Fruit fly (Drosophila melanogaster) whole organism, wandering third instar larva: ENCODE data around the gene Nepl17.

ENCODE experiments used
- Hr83 ChIP-seq: fragments of 200-300 bp; sonication (Bioruptor generic); optimal IDR thresholded peaks from 2 replicates; lab custom pipeline; 2016; ENCODE audit warnings: missing biosample characterization, mild to moderate bottlenecking, missing genetic modification characterization, moderate library complexity; ENCODE audit not compliant: poor library complexity, severe bottlenecking
- Mio ChIP-seq: sonication (Bioruptor generic); optimal IDR thresholded peaks from 2 replicates; lab custom pipeline; 2016; ENCODE audit warnings: missing biosample characterization, missing genetic modification characterization
- OdsH ChIP-seq: fragments of 200-800 bp; sonication (Bioruptor generic); optimal IDR thresholded peaks from 2 replicates; lab custom pipeline; 2016; ENCODE audit warnings: missing biosample characterization, mild to moderate bottlenecking, missing genetic modification characterization
- Vsx2 ChIP-seq: fragments of 200-300, 225-300 bp; sonication (Bioruptor generic); optimal IDR thresholded peaks from 2 replicates; lab custom pipeline; 2018; ENCODE audit warnings: missing biosample characterization, missing genetic modification characterization; ENCODE audit not compliant: partially characterized antibody
- fru ChIP-seq: fragments of 200-800 bp; sonication (Bioruptor generic); optimal IDR thresholded peaks from 3 replicates; lab custom pipeline; 2016; ENCODE audit warnings: missing biosample characterization, mild to moderate bottlenecking, missing genetic modification characterization
- h ChIP-seq: fragments of 200-800 bp; sonication (Bioruptor generic); optimal IDR thresholded peaks from 3 replicates; lab custom pipeline; 2016; ENCODE audit warnings: missing biosample characterization, mild to moderate bottlenecking, missing genetic modification characterization
- jim ChIP-seq: fragments of 175-275, 200-325 bp; sonication (Bioruptor generic); optimal IDR thresholded peaks from 2 replicates; lab custom pipeline; 2016; ENCODE audit warnings: missing biosample characterization, mild to moderate bottlenecking, missing genetic modification characterization
- pan ChIP-seq: fragments of >200 bp; optimal IDR thresholded peaks from 2 replicates; lab custom pipeline; 2017
- psq ChIP-seq: fragments of 200-800 bp; sonication (Bioruptor generic); optimal IDR thresholded peaks from 3 replicates; lab custom pipeline; 2017; ENCODE audit warnings: missing biosample characterization, mild to moderate bottlenecking, missing genetic modification characterization, moderate library complexity
- sage ChIP-seq: fragments of 200-800 bp; sonication (Bioruptor generic); optimal IDR thresholded peaks from 2 replicates; lab custom pipeline; 2016; ENCODE audit warnings: missing biosample characterization, mild to moderate bottlenecking, missing genetic modification characterization
- sv ChIP-seq: fragments of 200-800 bp; sonication (Bioruptor generic); optimal IDR thresholded peaks from 3 replicates; lab custom pipeline; 2016; ENCODE audit warnings: missing biosample characterization, missing genetic modification characterization

- peak; percentile 4 for TF ChIP-seq fru
- TF ChIP-seq Hr83 (GFP tag; lab: Kevin White, UChicago) = no peak
- no peak for TF ChIP-seq sage (GFP tag; lab: Kevin White, UChicago)
- TF ChIP-seq pan (lab: Kevin White, UChicago) = no peak
- peak; percentile 45 for TF ChIP-seq h (GFP tag; lab: Kevin White, UChicago)
- no peak for TF ChIP-seq psq (GFP tag; lab: Kevin White, UChicago)
- no peak for TF ChIP-seq Vsx2 (GFP tag; lab: Kevin White, UChicago)
- TF ChIP-seq jim (GFP tag; lab: Kevin White, UChicago) = no peak
- no peak for TF ChIP-seq Mio (GFP tag; lab: Kevin White, UChicago)
- no peak for TF ChIP-seq OdsH
- TF ChIP-seq sv (GFP tag; lab: Kevin White, UChicago) = peak; percentile 53
Observed at dm6 chr3R:28904816-28905435, 32.2 kb downstream of the Nepl17 start.
